Fruit fly (Drosophila melanogaster): ENCODE measurements around the gene CG18170.

Gene CG18170

dm6 chr3L:1602833-1603128 lies at the start of gene CG18170, which contains the start of gene CG33791:
Gene CG18170, plus strand, starts transcription at chr3L:1602954.
Gene CG33791, plus strand, starts transcription at chr3L:1602954.
- TF ChIP-seq noc (tag; optimal IDR thresholded peaks at IDR 0.05): no peak

- TF ChIP-seq noc (tag; optimal IDR thresholded peaks at IDR 0.05): no peak
These were observed 49.6 kb upstream of the CG18170 start, which contains the start of gene Pcyt2 for dm6 chr3L:1553193-1553592. Gene Pcyt2, plus strand, starts transcription at chr3L:1553493.

- TF ChIP-seq noc (tag; optimal IDR thresholded peaks at IDR 0.05): peak; percentile 90
These were observed 44.5 kb upstream of the CG18170 start, which contains the start of the genes Pex10 and CG12099 for dm6 chr3L:1558178-1558788. Gene Pex10, plus strand, starts transcription at chr3L:1558228. Gene CG12099, minus strand, starts transcription at chr3L:1558484.

dm6 chr3L:1565092-1565491 lies 37.7 kb upstream of the CG18170 start, which contains the start of gene CG12003:
Gene CG12003, plus strand, starts transcription at chr3L:1565392.
- no peak for TF ChIP-seq noc (tag; optimal IDR thresholded peaks at IDR 0.05)

dm6 chr3L:1568225-1569161 lies 34.3 kb upstream of the CG18170 start, which contains the start of gene CG7879:
Gene CG7879, minus strand, starts transcription at chr3L:1568608.
- no peak for TF ChIP-seq noc (tag; optimal IDR thresholded peaks at IDR 0.05)

dm6 chr3L:1569162-1569965 lies 33.4 kb upstream of the CG18170 start, which contains the start of gene Tmep:
Gene Tmep, plus strand, starts transcription at chr3L:1569181.
- TF ChIP-seq noc (tag; optimal IDR thresholded peaks at IDR 0.05): peak; percentile 8

dm6 chr3L:1569966-1570276 lies 32.8 kb upstream of the CG18170 start:
- no peak for TF ChIP-seq noc (tag; optimal IDR thresholded peaks at IDR 0.05)

- no peak for TF ChIP-seq noc (tag; optimal IDR thresholded peaks at IDR 0.05)
These were observed 31.7 kb upstream of the CG18170 start for dm6 chr3L:1571077-1571476.

dm6 chr3L:1573191-1573590 lies 29.6 kb upstream of the CG18170 start:
- TF ChIP-seq noc (tag; optimal IDR thresholded peaks at IDR 0.05): no peak

- no peak for TF ChIP-seq noc (tag; optimal IDR thresholded peaks at IDR 0.05)
These were observed 26.9 kb upstream of the CG18170 start for dm6 chr3L:1575731-1576376.

- TF ChIP-seq noc (tag; optimal IDR thresholded peaks at IDR 0.05): no peak
These were observed 26.2 kb upstream of the CG18170 start, which contains the start of gene CG13917 for dm6 chr3L:1576489-1577106. Gene CG13917, plus strand, starts transcription at chr3L:1576699.

- TF ChIP-seq noc (tag; optimal IDR thresholded peaks at IDR 0.05): no peak
These were observed 25.4 kb upstream of the CG18170 start for dm6 chr3L:1577338-1577737.

dm6 chr3L:1578391-1578948 lies 24.3 kb upstream of the CG18170 start:
- peak; percentile 64 for TF ChIP-seq noc (tag; optimal IDR thresholded peaks at IDR 0.05)

dm6 chr3L:1579169-1579853 lies 23.4 kb upstream of the CG18170 start:
- peak; percentile 79 for TF ChIP-seq noc (tag; optimal IDR thresholded peaks at IDR 0.05)
